Worm (Caenorhabditis elegans) whole organism, mixed stage, embryonic: ENCODE results near the gene R09E12.9.

ENCODE experiments used
- lin-13 ChIP-seq: fragments of 150-350 bp; optimal IDR thresholded peaks from 2 replicates; lab custom pipeline; 2014; ENCODE audit warnings: missing biosample characterization, missing genetic modification characterization
- nhr-12 ChIP-seq: fragments of 150-350 bp; optimal IDR thresholded peaks from 2 replicates; lab custom pipeline; 2014; ENCODE audit warnings: missing biosample characterization, missing genetic modification characterization

DNA sequence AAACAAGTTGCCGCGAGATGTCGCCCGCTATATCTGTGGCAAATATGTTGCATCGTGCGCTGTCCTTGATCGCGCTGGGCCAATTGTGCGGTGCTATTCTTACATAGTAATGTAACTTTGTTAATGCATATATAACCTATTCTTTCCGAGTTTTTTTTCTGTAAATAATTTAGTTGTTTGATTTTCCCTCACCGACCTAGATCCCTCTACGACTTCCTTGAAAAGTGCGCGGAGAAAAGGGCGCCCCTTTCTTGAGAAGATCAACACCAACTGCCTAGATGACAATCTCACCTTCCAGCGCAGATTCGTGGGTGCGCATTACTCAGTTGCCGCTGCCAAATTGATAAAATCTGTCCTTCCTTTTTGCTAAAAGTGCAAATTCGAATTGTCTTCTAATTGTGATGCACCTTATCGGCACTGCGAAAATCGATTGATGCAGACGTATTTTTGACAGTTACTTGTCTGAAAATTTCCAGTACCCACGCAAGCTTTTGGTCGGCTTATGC lies 24.2 kb downstream of the R09E12.9 start:
- TF ChIP-seq nhr-12 (tag; lab: Kevin White, UChicago) (no peak), lin-13 (tag; lab: Kevin White, UChicago) (no peak)
